Worm (Caenorhabditis elegans): ENCODE measurements around the gene odr-7.

ce11 chrX:12458021-12458420, 3.4 kb downstream of the odr-7 start:
- peak; percentile 28 for TF ChIP-seq mep-1 (tag; optimal IDR thresholded peaks at IDR 0.05)
- TF ChIP-seq lin-13 (tag; optimal IDR thresholded peaks at IDR 0.05), result peak; percentile 10
- TF ChIP-seq bed-3 (GFP tag; optimal IDR thresholded peaks at IDR 0.05), result peak; percentile 53
- TF ChIP-seq elt-1 (tag; optimal IDR thresholded peaks at IDR 0.05; ENCODE audit: borderline replicate concordance, insufficient read depth), result no peak
- peak; percentile 73 for TF ChIP-seq sptf-1 (tag; optimal IDR thresholded peaks at IDR 0.05)
- no peak for TF ChIP-seq nhr-28 (tag; optimal IDR thresholded peaks at IDR 0.05)
- TF ChIP-seq nhr-237 (tag; optimal IDR thresholded peaks at IDR 0.05), result peak; percentile 30
- no peak for TF ChIP-seq unc-39 (tag; optimal IDR thresholded peaks at IDR 0.05)
- TF ChIP-seq snpc-4 (tag; optimal IDR thresholded peaks at IDR 0.05), result no peak
- no peak for TF ChIP-seq blmp-1 (tag; optimal IDR thresholded peaks at IDR 0.05)
- TF ChIP-seq unc-62 (GFP tag; optimal IDR thresholded peaks at IDR 0.05), result peak; percentile 47
- no peak for TF ChIP-seq elt-3 (tag; optimal IDR thresholded peaks at IDR 0.05)
- TF ChIP-seq lin-32 (GFP tag; optimal IDR thresholded peaks at IDR 0.05), result peak; percentile 77
- TF ChIP-seq ztf-11 (tag; optimal IDR thresholded peaks at IDR 0.05), result no peak

All from whole organism, mixed stage, embryonic.